Worm (Caenorhabditis elegans): ENCODE data around the gene C49F5.5.

The C49F5.5 gene

ce11 chrX:11993327-11993726, 7.3 kb downstream of the C49F5.5 start:
- no peak for TF ChIP-seq nhr-2 (tag; optimal IDR thresholded peaks at IDR 0.05)
- TF ChIP-seq lsy-2 (tag; optimal IDR thresholded peaks at IDR 0.05), result no peak
- TF ChIP-seq ceh-39 (tag; optimal IDR thresholded peaks at IDR 0.05), result no peak
- no peak for TF ChIP-seq mab-5 (tag; optimal IDR thresholded peaks at IDR 0.05)
- no peak for TF ChIP-seq ham-2 (GFP tag; optimal IDR thresholded peaks at IDR 0.05)
- no peak for TF ChIP-seq lin-32 (GFP tag; optimal IDR thresholded peaks at IDR 0.05)
- no peak for TF ChIP-seq mls-2 (tag; optimal IDR thresholded peaks at IDR 0.05)
- TF ChIP-seq nhr-76 (tag; optimal IDR thresholded peaks at IDR 0.05), result no peak
- TF ChIP-seq unc-120 (tag; optimal IDR thresholded peaks at IDR 0.05; ENCODE audit: poor library complexity, severe bottlenecking), result no peak
- no peak for TF ChIP-seq ceh-83 (GFP tag; optimal IDR thresholded peaks at IDR 0.05)
- no peak for TF ChIP-seq tbx-8 (GFP tag; optimal IDR thresholded peaks at IDR 0.05)
- TF ChIP-seq flh-1 (GFP tag; optimal IDR thresholded peaks at IDR 0.05), result no peak

DNA sequence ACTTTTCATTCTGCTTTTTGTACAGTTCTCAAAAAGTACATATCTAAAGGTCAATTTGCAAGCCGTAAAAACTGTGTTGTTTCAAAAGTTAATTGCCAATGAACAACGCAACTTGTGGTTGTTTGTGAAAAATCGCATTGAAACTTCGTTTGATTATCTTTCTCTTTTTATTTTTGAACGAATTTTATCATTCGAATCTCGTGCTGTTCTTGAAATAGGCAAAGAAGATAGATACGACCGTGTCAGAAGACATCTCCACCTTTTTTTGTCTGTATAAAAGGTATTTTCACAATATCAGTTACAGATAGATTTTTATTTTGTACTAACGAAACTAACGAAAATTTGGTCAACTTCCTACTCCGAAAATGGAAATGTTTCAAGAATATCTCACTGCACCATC, 8.5 kb downstream of the C49F5.5 start, which contains the start of gene C49F5.7:
Gene C49F5.7, plus strand, starts transcription at position 301 of the 400 bp plus-strand sequence.
- TF ChIP-seq hlh-1 (tag; optimal IDR thresholded peaks at IDR 0.05), result no peak

ce11 chrX:11996606-11997005, 10.6 kb downstream of the C49F5.5 start:
- TF ChIP-seq ztf-11 (tag; optimal IDR thresholded peaks at IDR 0.05) (no peak), cnd-1 (tag; optimal IDR thresholded peaks at IDR 0.05) (no peak), snpc-4 (tag; optimal IDR thresholded peaks at IDR 0.05) (no peak), nhr-12 (tag; optimal IDR thresholded peaks at IDR 0.05) (no peak), ceh-39 (tag; optimal IDR thresholded peaks at IDR 0.05) (no peak), ceh-43 (GFP tag; optimal IDR thresholded peaks at IDR 0.05) (no peak), unc-62 (GFP tag; optimal IDR thresholded peaks at IDR 0.05) (no peak), nhr-76 (tag; optimal IDR thresholded peaks at IDR 0.05) (no peak), zip-8 (tag; optimal IDR thresholded peaks at IDR 0.05) (no peak), M03D4.4 (tag; optimal IDR thresholded peaks at IDR 0.05) (no peak), ces-1 (GFP tag; optimal IDR thresholded peaks at IDR 0.05) (no peak), nhr-2 (tag; optimal IDR thresholded peaks at IDR 0.05) (no peak), flh-1 (GFP tag; optimal IDR thresholded peaks at IDR 0.05) (no peak)

- TF ChIP-seq lsy-2 (tag; optimal IDR thresholded peaks at IDR 0.05) (no peak), lin-13 (tag; optimal IDR thresholded peaks at IDR 0.05) (no peak), unc-120 (tag; optimal IDR thresholded peaks at IDR 0.05; ENCODE audit: poor library complexity, severe bottlenecking) (no peak), bed-3 (GFP tag; optimal IDR thresholded peaks at IDR 0.05) (no peak), nhr-237 (tag; optimal IDR thresholded peaks at IDR 0.05) (no peak)
Measured at ce11 chrX:11999573-11999972, 13.6 kb downstream of the C49F5.5 start.

- TF ChIP-seq unc-39 (tag; optimal IDR thresholded peaks at IDR 0.05), result no peak
- no peak for TF ChIP-seq elt-1 (tag; optimal IDR thresholded peaks at IDR 0.05; ENCODE audit: borderline replicate concordance, insufficient read depth)
- TF ChIP-seq hlh-1 (tag; optimal IDR thresholded peaks at IDR 0.05), result no peak
- TF ChIP-seq zip-8 (tag; optimal IDR thresholded peaks at IDR 0.05), result no peak
- no peak for TF ChIP-seq ceh-83 (GFP tag; optimal IDR thresholded peaks at IDR 0.05)
Measured at ce11 chrX:12001600-12001999, 15.6 kb downstream of the C49F5.5 start.

ce11 chrX:12003969-12004368, 18.0 kb downstream of the C49F5.5 start:
- TF ChIP-seq ztf-11 (tag; optimal IDR thresholded peaks at IDR 0.05) (no peak), zip-8 (tag; optimal IDR thresholded peaks at IDR 0.05) (no peak)

DNA sequence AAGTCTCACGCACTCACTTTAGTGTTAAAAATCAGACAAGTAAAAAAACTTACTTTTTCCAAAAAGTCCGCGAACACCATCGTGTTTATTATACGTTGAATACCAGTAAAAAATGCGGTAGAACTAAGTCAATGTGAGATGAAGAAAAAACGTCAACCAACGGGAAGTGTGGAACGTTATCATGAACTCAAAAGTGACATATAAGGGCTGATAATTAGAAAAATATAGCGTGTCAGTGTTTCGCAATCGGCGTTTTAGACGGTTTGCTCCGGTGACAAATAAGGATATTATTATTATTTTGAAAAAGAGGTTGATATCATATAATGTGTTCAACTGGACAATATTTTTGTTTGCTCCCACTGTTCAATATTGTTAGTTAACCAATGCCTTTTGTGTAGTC, 18.9 kb downstream of the C49F5.5 start:
- no peak for TF ChIP-seq pha-4 (tag; optimal IDR thresholded peaks at IDR 0.05)
- no peak for TF ChIP-seq nhr-12 (tag; optimal IDR thresholded peaks at IDR 0.05)
- TF ChIP-seq ham-2 (GFP tag; optimal IDR thresholded peaks at IDR 0.05), result no peak
